Worm (Caenorhabditis elegans) whole organism, late embryonic: Measurements from ENCODE around the gene Y49F6B.20.

Experiments used
- C08G9.2 ChIP-seq: sonication (generic microtip); optimal IDR thresholded peaks from 2 replicates; lab custom pipeline; 2016; ENCODE audit warnings: mild to moderate bottlenecking, missing genetic modification characterization, moderate library complexity, missing compliant biosample characterization
- C38D4.7 ChIP-seq: fragments of 200-800 bp; sonication (Bioruptor generic); optimal IDR thresholded peaks from 2 replicates; lab custom pipeline; 2018; ENCODE audit warnings: mild to moderate bottlenecking, missing genetic modification characterization, moderate library complexity, missing compliant biosample characterization
- F13H6.1 ChIP-seq: sonication (generic microtip); optimal IDR thresholded peaks from 2 replicates; lab custom pipeline; 2016; ENCODE audit warnings: missing genetic modification characterization, missing compliant biosample characterization
- K09A11.1 ChIP-seq: sonication (generic microtip); optimal IDR thresholded peaks from 2 replicates; lab custom pipeline; 2017; ENCODE audit warnings: antibody characterized with exemption, mild to moderate bottlenecking, missing genetic modification characterization, missing compliant biosample characterization; ENCODE audit not compliant: insufficient read depth
- Y22D7AL.16 ChIP-seq: sonication (generic microtip); optimal IDR thresholded peaks from 2 replicates; lab custom pipeline; 2016; ENCODE audit warnings: missing genetic modification characterization, missing compliant biosample characterization
- ahr-1 ChIP-seq: sonication (generic microtip); optimal IDR thresholded peaks from 2 replicates; lab custom pipeline; 2016; ENCODE audit warnings: missing genetic modification characterization, missing compliant biosample characterization
- ceh-24 ChIP-seq: sonication (generic microtip); optimal IDR thresholded peaks from 2 replicates; lab custom pipeline; 2016; ENCODE audit warnings: mild to moderate bottlenecking, missing genetic modification characterization, missing compliant biosample characterization
- ceh-34 ChIP-seq: sonication (generic microtip); optimal IDR thresholded peaks from 2 replicates; lab custom pipeline; 2016; ENCODE audit warnings: mild to moderate bottlenecking, missing genetic modification characterization, missing compliant biosample characterization
- ceh-48 ChIP-seq: sonication (generic microtip); optimal IDR thresholded peaks from 2 replicates; lab custom pipeline; 2016; ENCODE audit warnings: missing genetic modification characterization, inconsistent platforms, missing compliant biosample characterization
- ceh-9 ChIP-seq: sonication (generic microtip); optimal IDR thresholded peaks from 2 replicates; lab custom pipeline; 2016; ENCODE audit warnings: mild to moderate bottlenecking, missing genetic modification characterization, inconsistent platforms, missing compliant biosample characterization
- dmd-4 ChIP-seq: sonication (generic microtip); optimal IDR thresholded peaks from 2 replicates; lab custom pipeline; 2016; ENCODE audit warnings: borderline replicate concordance, missing genetic modification characterization, missing compliant biosample characterization
- dve-1 ChIP-seq: sonication (generic microtip); optimal IDR thresholded peaks from 2 replicates; lab custom pipeline; 2017; ENCODE audit warnings: antibody characterized with exemption, mild to moderate bottlenecking, missing genetic modification characterization, missing compliant biosample characterization
- elt-2 ChIP-seq: sonication (generic microtip); optimal IDR thresholded peaks from 2 replicates; lab custom pipeline; 2016; ENCODE audit warnings: missing genetic modification reagents, missing genetic modification characterization, missing compliant biosample characterization
- elt-4 ChIP-seq: sonication (generic microtip); optimal IDR thresholded peaks from 2 replicates; lab custom pipeline; 2016; ENCODE audit warnings: missing genetic modification characterization, missing compliant biosample characterization
- ets-4 ChIP-seq: sonication (generic microtip); optimal IDR thresholded peaks from 2 replicates; lab custom pipeline; 2016; ENCODE audit warnings: missing genetic modification characterization, missing compliant biosample characterization
- eyg-1 ChIP-seq: sonication (generic microtip); optimal IDR thresholded peaks from 2 replicates; lab custom pipeline; 2016; ENCODE audit warnings: missing genotype, missing genetic modification characterization, missing compliant biosample characterization
- fax-1 ChIP-seq: sonication (generic microtip); optimal IDR thresholded peaks from 2 replicates; lab custom pipeline; 2016; ENCODE audit warnings: missing genotype, missing genetic modification characterization, missing compliant biosample characterization
- hlh-15 ChIP-seq: sonication (generic microtip); optimal IDR thresholded peaks from 2 replicates; lab custom pipeline; 2016; ENCODE audit warnings: missing genetic modification characterization, missing compliant biosample characterization
- hlh-30 ChIP-seq: sonication (generic microtip); optimal IDR thresholded peaks from 2 replicates; lab custom pipeline; 2017; ENCODE audit warnings: antibody characterized with exemption, missing genetic modification characterization, missing compliant biosample characterization; ENCODE audit not compliant: insufficient read depth
- hlh-8 ChIP-seq: sonication (generic microtip); optimal IDR thresholded peaks from 2 replicates; lab custom pipeline; 2016; ENCODE audit warnings: missing genotype, missing genetic modification characterization, missing compliant biosample characterization
- lin-11 ChIP-seq: fragments of 200-800 bp; sonication (Bioruptor generic); optimal IDR thresholded peaks from 2 replicates; lab custom pipeline; 2018; ENCODE audit warnings: mild to moderate bottlenecking, missing genetic modification characterization, missing compliant biosample characterization
- madf-2 ChIP-seq: sonication (generic microtip); optimal IDR thresholded peaks from 2 replicates; lab custom pipeline; 2017; ENCODE audit warnings: missing genetic modification characterization, missing compliant biosample characterization
- mec-3 ChIP-seq: sonication (generic microtip); optimal IDR thresholded peaks from 2 replicates; lab custom pipeline; 2016; ENCODE audit warnings: borderline replicate concordance, missing genetic modification characterization, missing compliant biosample characterization
- nhr-11 ChIP-seq: fragments of 150-350 bp; optimal IDR thresholded peaks from 2 replicates; lab custom pipeline; 2014; ENCODE audit warnings: missing biosample characterization, missing genetic modification characterization
- nhr-232 ChIP-seq: sonication (generic microtip); optimal IDR thresholded peaks from 2 replicates; lab custom pipeline; 2016; ENCODE audit warnings: missing genetic modification characterization, missing compliant biosample characterization
- pag-3 ChIP-seq: sonication (generic microtip); optimal IDR thresholded peaks from 2 replicates; lab custom pipeline; 2016; ENCODE audit warnings: missing compliant biosample characterization, missing genetic modification characterization, borderline replicate concordance
- pat-9 ChIP-seq: fragments of 200-800 bp; sonication (Bioruptor generic); optimal IDR thresholded peaks from 2 replicates; lab custom pipeline; 2018; ENCODE audit warnings: mild to moderate bottlenecking, missing genetic modification characterization, moderate library complexity, missing compliant biosample characterization
- pax-1 ChIP-seq: fragments of 150-350 bp; optimal IDR thresholded peaks from 2 replicates; lab custom pipeline; 2014; ENCODE audit warnings: missing biosample characterization, missing genetic modification characterization
- pha-2 ChIP-seq: sonication (generic microtip); optimal IDR thresholded peaks from 2 replicates; lab custom pipeline; 2017; ENCODE audit warnings: mild to moderate bottlenecking, missing genetic modification characterization, missing compliant biosample characterization
- pqm-1 ChIP-seq: sonication (generic microtip); optimal IDR thresholded peaks from 2 replicates; lab custom pipeline; 2016; ENCODE audit warnings: missing genetic modification characterization, missing compliant biosample characterization
- pros-1 ChIP-seq: fragments of 150-350 bp; optimal IDR thresholded peaks from 2 replicates; lab custom pipeline; 2014; ENCODE audit warnings: missing biosample characterization, missing genetic modification reagents, missing genetic modification characterization
- ref-2 ChIP-seq: sonication (generic microtip); optimal IDR thresholded peaks from 2 replicates; lab custom pipeline; 2016; ENCODE audit warnings: missing genetic modification characterization, missing compliant biosample characterization
- rnt-1 ChIP-seq: sonication (generic microtip); optimal IDR thresholded peaks from 2 replicates; lab custom pipeline; 2016; ENCODE audit warnings: missing genetic modification characterization, missing compliant biosample characterization
- sox-2 ChIP-seq: fragments of 200-800 bp; sonication (Bioruptor generic); IDR thresholded peaks from 2 replicates; pipeline ENCODE4 v1.3.6; 2022; ENCODE audit warnings: missing genetic modification reagents, missing genetic modification characterization, missing compliant biosample characterization
- syd-9 ChIP-seq: sonication (generic microtip); optimal IDR thresholded peaks from 2 replicates; lab custom pipeline; 2016; ENCODE audit warnings: mild to moderate bottlenecking, missing genetic modification characterization, moderate library complexity, missing compliant biosample characterization
- tbx-7 ChIP-seq: sonication (generic microtip); optimal IDR thresholded peaks from 2 replicates; lab custom pipeline; 2016; ENCODE audit warnings: missing genotype, missing genetic modification characterization, missing compliant biosample characterization
- ttx-3 ChIP-seq: sonication (generic microtip); optimal IDR thresholded peaks from 2 replicates; lab custom pipeline; 2016; ENCODE audit warnings: missing genetic modification reagents, missing genetic modification characterization, missing compliant biosample characterization
- unc-42 ChIP-seq: sonication (generic microtip); optimal IDR thresholded peaks from 2 replicates; lab custom pipeline; 2016; ENCODE audit warnings: missing genotype, missing genetic modification characterization, missing compliant biosample characterization
- zip-5 ChIP-seq: sonication (generic microtip); optimal IDR thresholded peaks from 2 replicates; lab custom pipeline; 2016; ENCODE audit warnings: missing genetic modification characterization, missing compliant biosample characterization

Gene Y49F6B.20

ce11 chrII:3482231-3482630 is 11.8 kb upstream of the Y49F6B.20 start, which contains the start of gene smu-2 (continued):
- TF ChIP-seq ttx-3 (tag; lab: Kevin White, UChicago), result peak; percentile 41
- TF ChIP-seq elt-2 (tag; lab: Kevin White, UChicago), result peak; percentile 72
- peak; percentile 31 for TF ChIP-seq fax-1 (tag; lab: Kevin White, UChicago)
- TF ChIP-seq ahr-1, result peak; percentile 40
- TF ChIP-seq hlh-8, result peak; percentile 42
- no peak for TF ChIP-seq ceh-9 (tag; lab: Kevin White, UChicago)
- no peak for TF ChIP-seq nhr-11 (tag; lab: Kevin White, UChicago)
- no peak for TF ChIP-seq pros-1 (tag; lab: Kevin White, UChicago)

DNA sequence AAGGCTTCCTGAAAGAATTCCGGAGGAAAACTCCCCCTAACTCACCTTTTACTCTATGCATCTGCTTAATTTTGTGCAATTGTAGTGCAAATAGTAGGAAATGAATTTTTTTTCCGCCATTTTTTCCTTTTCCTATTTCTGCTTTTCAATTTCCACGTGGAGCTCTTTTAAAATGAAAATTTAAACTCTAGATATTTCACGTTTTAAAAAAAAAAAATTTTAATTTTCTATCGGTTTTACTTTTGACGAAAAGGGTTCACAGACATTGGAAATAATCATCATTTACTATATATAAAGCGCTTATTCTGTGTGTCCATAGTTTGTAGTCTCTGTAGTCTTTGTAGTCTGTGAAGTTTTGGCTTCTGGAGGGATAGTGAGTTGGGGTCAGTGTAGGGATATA is 11.1 kb upstream of the Y49F6B.20 start, which contains the start of gene Y49F6B.8:
Gene Y49F6B.8, minus strand, starts transcription at position 101 of the 400 bp plus-strand sequence.
- no peak for TF ChIP-seq lin-11 (tag; lab: Kevin White, UChicago)
- TF ChIP-seq ceh-48, result no peak
- TF ChIP-seq elt-4 (tag; lab: Kevin White, UChicago), result no peak
- no peak for TF ChIP-seq zip-5
- no peak for TF ChIP-seq hlh-8
- no peak for TF ChIP-seq hlh-30
- no peak for TF ChIP-seq C08G9.2
- no peak for TF ChIP-seq madf-2 (tag; lab: Kevin White, UChicago)
- TF ChIP-seq nhr-232 (tag; lab: Kevin White, UChicago), result no peak
- no peak for TF ChIP-seq pag-3
- TF ChIP-seq tbx-7 (tag; lab: Kevin White, UChicago), result no peak
- TF ChIP-seq pros-1 (tag; lab: Kevin White, UChicago), result no peak
- no peak for TF ChIP-seq dve-1 (tag; lab: Kevin White, UChicago)
- TF ChIP-seq mec-3 (tag; lab: Kevin White, UChicago), result no peak
- no peak for TF ChIP-seq ref-2 (tag; lab: Kevin White, UChicago)
- no peak for TF ChIP-seq pat-9
- no peak for TF ChIP-seq pqm-1

DNA sequence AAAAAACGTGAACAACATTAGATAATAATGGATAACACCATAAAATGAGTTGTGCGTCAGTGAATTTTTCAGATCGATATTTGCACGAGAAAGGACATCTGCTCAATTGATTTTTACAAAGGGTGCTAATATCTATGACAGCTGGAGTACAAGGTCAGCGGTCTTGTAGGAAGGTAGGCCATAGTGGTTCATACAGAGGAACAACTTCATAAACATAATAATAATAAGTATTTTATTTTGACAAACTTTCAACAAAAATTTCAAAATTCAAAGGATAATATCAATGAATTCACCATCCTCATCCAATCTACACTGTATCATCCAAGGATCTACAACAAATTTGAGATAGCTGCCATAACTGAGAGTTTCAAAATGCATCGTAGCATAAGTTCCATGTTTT is 6.7 kb upstream of the Y49F6B.20 start, which contains the start of gene fbxb-104:
Gene fbxb-104, minus strand, starts transcription at position 101 of the 400 bp plus-strand sequence.
- TF ChIP-seq zip-5 (no peak), F13H6.1 (tag; lab: Kevin White, UChicago) (no peak), eyg-1 (tag; lab: Kevin White, UChicago) (no peak), ceh-24 (tag; lab: Kevin White, UChicago) (no peak), dve-1 (tag; lab: Kevin White, UChicago) (no peak), dmd-4 (tag; lab: Kevin White, UChicago) (no peak), C38D4.7 (GFP tag; lab: Kevin White, UChicago) (no peak), ref-2 (tag; lab: Kevin White, UChicago) (no peak), ceh-34 (no peak), hlh-15 (no peak), ets-4 (tag; lab: Kevin White, UChicago) (no peak), rnt-1 (tag; lab: Kevin White, UChicago) (no peak)
- TF ChIP-seq, all 69 proteins: peak for 0

ce11 chrII:3476536-3476935 is 6.1 kb upstream of the Y49F6B.20 start:
- no peak for TF ChIP-seq Y22D7AL.16 (tag; lab: Kevin White, UChicago)
- TF ChIP-seq dve-1 (tag; lab: Kevin White, UChicago), result peak; percentile 62

DNA sequence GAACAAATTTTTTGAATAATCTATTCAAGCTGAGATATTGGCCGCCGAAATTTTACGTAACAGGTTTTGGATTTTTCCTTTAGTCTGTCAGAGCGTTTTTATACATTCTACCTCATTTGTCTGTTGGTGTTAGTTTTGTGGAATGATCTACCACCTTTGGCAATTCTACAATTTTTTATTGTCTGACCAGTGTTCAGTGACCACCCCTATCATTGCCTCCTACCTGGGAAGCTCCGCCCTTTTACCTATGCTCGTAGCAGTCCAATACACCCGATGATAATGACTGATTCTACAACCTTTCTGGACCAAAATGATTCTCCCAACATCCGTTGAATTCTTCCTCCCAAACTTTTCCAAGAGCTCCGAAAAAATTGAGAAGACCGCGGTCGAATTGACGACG is 3.3 kb upstream of the Y49F6B.20 start, which contains the start of gene sdz-32:
Gene sdz-32, plus strand, starts transcription at position 301 of the 400 bp plus-strand sequence.
- no peak for TF ChIP-seq K09A11.1 (tag; lab: Kevin White, UChicago)
- TF ChIP-seq syd-9, result no peak
- TF ChIP-seq nhr-11 (tag; lab: Kevin White, UChicago), result no peak
- TF ChIP-seq ets-4 (tag; lab: Kevin White, UChicago), result no peak
- no peak for TF ChIP-seq ahr-1
- TF ChIP-seq pax-1 (tag; lab: Kevin White, UChicago), result no peak
- no peak for TF ChIP-seq unc-42 (tag; lab: Kevin White, UChicago)
- no peak for TF ChIP-seq sox-2 (GFP tag; lab: Robert Waterston, UW)
- no peak for TF ChIP-seq pqm-1
- TF ChIP-seq ceh-48, result no peak
- TF ChIP-seq pha-2 (tag; lab: Kevin White, UChicago), result no peak
